Worm (Caenorhabditis elegans): ENCODE results near the gene C25D7.5.

DNA sequence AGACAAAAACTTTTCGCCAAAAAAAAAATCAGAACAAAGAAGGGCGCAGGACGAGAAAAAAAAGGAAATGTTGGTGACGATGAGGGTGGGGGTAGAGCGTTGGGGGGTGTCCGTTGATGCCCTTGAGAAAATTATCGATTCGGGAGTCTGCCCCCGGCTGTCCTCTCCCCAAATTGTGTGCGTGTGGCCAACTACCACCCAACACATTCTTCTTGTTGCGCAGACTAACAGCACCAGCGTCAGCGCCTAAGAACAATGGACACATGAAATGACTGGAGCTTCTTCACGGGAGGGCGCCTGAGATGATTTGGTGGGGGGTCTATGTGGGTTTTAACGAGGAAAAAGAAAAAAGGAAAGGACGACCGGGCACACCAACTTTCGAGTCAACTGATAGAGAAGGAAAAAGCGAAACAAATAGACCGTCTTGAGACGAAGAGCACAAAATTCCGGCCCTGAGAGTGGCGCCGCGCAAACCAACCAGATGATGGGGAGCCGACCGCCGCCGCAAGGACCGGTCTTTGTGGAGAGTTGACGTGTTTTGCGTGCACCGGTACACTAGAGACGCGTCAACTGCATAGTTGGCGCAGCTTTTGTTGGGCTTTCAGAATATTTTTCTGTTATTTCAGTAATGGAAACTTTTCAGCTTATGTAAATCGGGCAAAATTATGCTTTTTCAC, 12.8 kb downstream of the C25D7.5 start, which contains the start of gene C25D7.9:
- no peak for TF ChIP-seq ama-1 (optimal IDR thresholded peaks at IDR 0.05)
- no peak for TF ChIP-seq ama-1 (GFP tag; optimal IDR thresholded peaks at IDR 0.05)
- no peak for TF ChIP-seq B0035.1 (tag; optimal IDR thresholded peaks at IDR 0.05)
- no peak for TF ChIP-seq atf-7 (tag; optimal IDR thresholded peaks at IDR 0.05)

All from whole organism, young adult.